Worm (Caenorhabditis elegans) whole organism, L3 larva: ENCODE measurements around the gene trx-2.

Experiments used
- ama-1 ChIP-seq: fragments of 150-350 bp; optimal IDR thresholded peaks from 2 replicates; lab custom pipeline; 2018
- jun-1 ChIP-seq: fragments of 150-350 bp; optimal IDR thresholded peaks from 2 replicates; lab custom pipeline; 2014; ENCODE audit warnings: missing biosample characterization, missing genetic modification reagents, missing genetic modification characterization
- lin-39 ChIP-seq: fragments of 150-350 bp; optimal IDR thresholded peaks from 2 replicates; lab custom pipeline; 2018; ENCODE audit warnings: missing biosample characterization, missing genetic modification reagents, missing genetic modification characterization
- nhr-43 ChIP-seq: sonication (generic microtip); optimal IDR thresholded peaks from 2 replicates; lab custom pipeline; 2016; ENCODE audit warnings: mild to moderate bottlenecking, missing genetic modification characterization, missing compliant biosample characterization; ENCODE audit not compliant: poor library complexity, severe bottlenecking
- pqm-1 ChIP-seq: fragments of 150-350 bp; optimal IDR thresholded peaks from 2 replicates; lab custom pipeline; 2017; ENCODE audit warnings: missing biosample characterization, missing genetic modification characterization, inconsistent platforms
- snpc-4 ChIP-seq: fragments of 150-350 bp; optimal IDR thresholded peaks from 2 replicates; lab custom pipeline; 2014; ENCODE audit warnings: missing biosample characterization, missing genetic modification characterization

DNA sequence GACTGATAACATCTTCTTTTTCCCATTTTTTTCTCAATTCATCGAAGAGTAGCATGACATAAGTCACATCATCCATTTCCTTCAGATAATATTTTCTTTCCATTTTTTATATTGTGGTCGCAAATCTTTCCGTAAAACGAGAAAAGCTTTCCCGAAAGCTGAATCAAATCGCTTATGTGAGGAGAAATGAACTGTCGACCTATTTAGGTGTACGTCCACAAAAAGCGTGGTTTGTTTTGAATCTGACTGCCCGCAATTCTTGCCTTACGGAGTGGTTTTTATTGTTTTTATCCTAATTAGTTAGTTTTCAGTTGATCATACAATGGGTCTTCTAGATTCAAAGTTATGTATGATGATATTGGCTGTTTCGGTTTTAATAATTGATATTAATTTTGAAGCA is 43.8 kb downstream of the trx-2 start, which contains the start of gene ttll-15:
- TF ChIP-seq lin-39 (tag; lab: Kevin White, UChicago), result no peak
- TF ChIP-seq jun-1 (tag; lab: Kevin White, UChicago), result no peak
- TF ChIP-seq pqm-1 (tag; lab: Kevin White, UChicago), result no peak
- TF ChIP-seq nhr-43 (tag; lab: Kevin White, UChicago), result no peak
- no peak for TF ChIP-seq ama-1 (lab: Kevin White, UChicago)
- no peak for TF ChIP-seq snpc-4
